Fruit fly (Drosophila melanogaster) S2 (cell line): ENCODE measurements around the gene Nup37.

Source experiments
- CG8478 ChIP-seq: fragments of >200 bp; optimal IDR thresholded peaks from 2 replicates; lab custom pipeline; 2018
- CTCF ChIP-seq, 2 experiments: fragments of >200 bp; optimal IDR thresholded peaks; 2 replicates each; lab custom pipeline; 2018

dm6 chr3R:25277112-25277511 is 29.7 kb downstream of the Nup37 start, which contains the start of gene CG10513:
- no peak for TF ChIP-seq CG8478
- no peak for TF ChIP-seq CTCF (optimal IDR thresholded peaks at IDR 0.05; lab: Kevin White, UChicago)
